Worm (Caenorhabditis elegans) whole organism, L2 larva: ENCODE data around the gene srd-36.

Experiments
- F13H6.1 ChIP-seq: sonication (generic microtip); optimal IDR thresholded peaks from 2 replicates; lab custom pipeline; 2016; ENCODE audit warnings: missing genetic modification characterization, missing compliant biosample characterization
- Y55F3AM.14 ChIP-seq: fragments of 200-800 bp; sonication (Bioruptor generic); optimal IDR thresholded peaks from 2 replicates; lab custom pipeline; 2018; ENCODE audit warnings: mild to moderate bottlenecking, missing genetic modification characterization, missing compliant biosample characterization
- aly-2 ChIP-seq: fragments of 150-350 bp; optimal IDR thresholded peaks from 2 replicates; lab custom pipeline; 2014; ENCODE audit warnings: missing biosample characterization, missing genetic modification characterization
- ama-1 ChIP-seq: fragments of 150-350 bp; optimal IDR thresholded peaks from 2 replicates; lab custom pipeline; 2018; ENCODE audit warnings: inconsistent platforms
- blmp-1 ChIP-seq: sonication (generic microtip); optimal IDR thresholded peaks from 2 replicates; lab custom pipeline; 2017; ENCODE audit warnings: missing genetic modification characterization, mild to moderate bottlenecking, missing compliant biosample characterization, antibody characterized with exemption, moderate library complexity; ENCODE audit not compliant: insufficient read depth
- ceh-82 ChIP-seq: fragments of 150-350 bp; optimal IDR thresholded peaks from 2 replicates; lab custom pipeline; 2014; ENCODE audit warnings: missing biosample characterization, missing genetic modification characterization
- crh-2 ChIP-seq: sonication (generic microtip); optimal IDR thresholded peaks from 2 replicates; lab custom pipeline; 2017; ENCODE audit warnings: missing biosample characterization, missing genetic modification characterization
- egl-27 ChIP-seq: sonication (generic microtip); optimal IDR thresholded peaks from 3 replicates; lab custom pipeline; 2017; ENCODE audit warnings: missing biosample characterization, missing genetic modification reagents, missing genetic modification characterization
- elt-3 ChIP-seq: sonication (generic microtip); optimal IDR thresholded peaks from 2 replicates; lab custom pipeline; 2017; ENCODE audit warnings: missing biosample characterization, missing genetic modification characterization
- fos-1 ChIP-seq: fragments of 150-350 bp; optimal IDR thresholded peaks from 2 replicates; lab custom pipeline; 2014; ENCODE audit warnings: missing biosample characterization, missing genetic modification characterization
- gmeb-1 ChIP-seq: fragments of 150-350 bp; optimal IDR thresholded peaks from 2 replicates; lab custom pipeline; 2014; ENCODE audit warnings: missing biosample characterization, missing genetic modification characterization
- lin-13 ChIP-seq: fragments of 150-350 bp; optimal IDR thresholded peaks from 2 replicates; lab custom pipeline; 2014; ENCODE audit warnings: missing biosample characterization, missing genetic modification reagents, missing genetic modification characterization
- lsy-2 ChIP-seq, 2 experiments: fragments of 150-350 bp in 1 of 2; sonication (generic microtip) in 1 of 2; optimal IDR thresholded peaks; 2 replicates each; lab custom pipeline; 2014 to 2017; ENCODE audit warnings: missing biosample characterization in 2 of 2, missing genetic modification characterization in 2 of 2
- mbf-1 ChIP-seq: sonication (generic microtip); optimal IDR thresholded peaks from 2 replicates; lab custom pipeline; 2017; ENCODE audit warnings: missing biosample characterization, missing genetic modification characterization
- mdl-1 ChIP-seq, 2 experiments: fragments of 150-350 bp in 1 of 2; sonication (generic microtip) in 1 of 2; optimal IDR thresholded peaks; 2 replicates each; lab custom pipeline; 2017; ENCODE audit warnings: missing biosample characterization in 2 of 2, missing genetic modification characterization in 2 of 2
- nhr-11 ChIP-seq: fragments of 150-350 bp; optimal IDR thresholded peaks from 2 replicates; lab custom pipeline; 2014; ENCODE audit warnings: missing biosample characterization, missing genetic modification characterization
- nhr-12 ChIP-seq: fragments of 150-350 bp; optimal IDR thresholded peaks from 2 replicates; lab custom pipeline; 2014; ENCODE audit warnings: missing biosample characterization, missing genetic modification characterization
- nhr-21 ChIP-seq: fragments of 150-350 bp; optimal IDR thresholded peaks from 2 replicates; lab custom pipeline; 2014; ENCODE audit warnings: missing biosample characterization, missing genetic modification characterization
- nhr-23 ChIP-seq: fragments of 150-350 bp; optimal IDR thresholded peaks from 2 replicates; lab custom pipeline; 2014; ENCODE audit warnings: missing biosample characterization, missing genetic modification reagents, missing genetic modification characterization
- nhr-237 ChIP-seq: fragments of 150-350 bp; optimal IDR thresholded peaks from 2 replicates; lab custom pipeline; 2014; ENCODE audit warnings: missing biosample characterization, missing genetic modification characterization
- nhr-25 ChIP-seq: fragments of 150-350 bp; sonication (generic microtip); optimal IDR thresholded peaks from 3 replicates; lab custom pipeline; 2014; ENCODE audit warnings: missing biosample characterization, missing genetic modification characterization
- nhr-6 ChIP-seq: fragments of 150-350 bp; optimal IDR thresholded peaks from 2 replicates; lab custom pipeline; 2014; ENCODE audit warnings: missing biosample characterization, missing genetic modification characterization
- peb-1 ChIP-seq: fragments of 150-350 bp; optimal IDR thresholded peaks from 2 replicates; lab custom pipeline; 2014; ENCODE audit warnings: missing biosample characterization, missing genetic modification characterization
- sem-4 ChIP-seq: fragments of 150-350 bp; optimal IDR thresholded peaks from 2 replicates; lab custom pipeline; 2014; ENCODE audit warnings: missing biosample characterization, missing genetic modification reagents, missing genetic modification characterization
- skn-1 ChIP-seq: sonication (generic microtip); optimal IDR thresholded peaks from 2 replicates; lab custom pipeline; 2017; ENCODE audit warnings: missing biosample characterization, missing genetic modification characterization
- sma-9 ChIP-seq, 2 experiments: fragments of 150-350 bp in 1 of 2; sonication (generic microtip) in 1 of 2; optimal IDR thresholded peaks; 2 replicates each; lab custom pipeline; 2014 to 2016; ENCODE audit warnings: missing genetic modification characterization in 2 of 2, mild to moderate bottlenecking in 1 of 2, missing biosample characterization in 1 of 2, missing compliant biosample characterization in 1 of 2, missing genetic modification reagents in 1 of 2, moderate library complexity in 1 of 2
- unc-39 ChIP-seq: fragments of 150-350 bp; optimal IDR thresholded peaks from 2 replicates; lab custom pipeline; 2014; ENCODE audit warnings: missing biosample characterization, missing genetic modification characterization
- unc-55 ChIP-seq: fragments of 150-350 bp; sonication (generic microtip); optimal IDR thresholded peaks from 3 replicates; lab custom pipeline; 2014; ENCODE audit warnings: missing biosample characterization, missing genetic modification reagents, missing genetic modification characterization
- unc-62 ChIP-seq: fragments of 150-350 bp; optimal IDR thresholded peaks from 2 replicates; lab custom pipeline; 2014; ENCODE audit warnings: missing biosample characterization, missing genetic modification reagents, missing genetic modification characterization
- zag-1 ChIP-seq: fragments of 150-350 bp; optimal IDR thresholded peaks from 2 replicates; lab custom pipeline; 2014; ENCODE audit warnings: missing biosample characterization, missing genetic modification characterization
- ztf-1 ChIP-seq: fragments of 200-800 bp; sonication (Bioruptor generic); conservative IDR thresholded peaks from 2 replicates; pipeline ENCODE4 v1.3.6; 2022; ENCODE audit warnings: missing genetic modification characterization, missing compliant biosample characterization
- ztf-4 ChIP-seq: fragments of 150-350 bp; optimal IDR thresholded peaks from 2 replicates; lab custom pipeline; 2014; ENCODE audit warnings: missing biosample characterization, missing genetic modification characterization

srd-36 gene

ce11 chrX:13291506-13291905, 3.1 kb downstream of the srd-36 start, which contains the start of gene srd-38:
Gene srd-38, plus strand, starts transcription at chrX:13291806.
- TF ChIP-seq ztf-4 (tag; lab: Kevin White, UChicago) (no peak), skn-1 (tag; lab: Kevin White, UChicago) (no peak), nhr-12 (tag; lab: Kevin White, UChicago) (no peak), mdl-1 (tag; optimal IDR thresholded peaks at IDR 0.05; lab: Kevin White, UChicago) (no peak), mbf-1 (no peak), aly-2 (tag; lab: Kevin White, UChicago) (no peak), nhr-6 (no peak), unc-39 (tag; lab: Kevin White, UChicago) (no peak), nhr-21 (tag; lab: Kevin White, UChicago) (no peak), lsy-2 (tag; optimal IDR thresholded peaks at IDR 0.05; lab: Kevin White, UChicago) (no peak), gmeb-1 (tag; lab: Kevin White, UChicago) (no peak), ceh-82 (no peak), nhr-25 (no peak), Y55F3AM.14 (GFP tag; lab: Kevin White, UChicago) (no peak), nhr-23 (tag; lab: Kevin White, UChicago) (no peak)

- TF ChIP-seq zag-1 (tag; lab: Kevin White, UChicago) = no peak
- no peak for TF ChIP-seq mbf-1
- no peak for TF ChIP-seq egl-27 (tag; lab: Kevin White, UChicago)
- TF ChIP-seq nhr-6 = no peak
- no peak for TF ChIP-seq ama-1 (lab: Kevin White, UChicago)
- TF ChIP-seq sem-4 (tag; lab: Kevin White, UChicago) = no peak
- no peak for TF ChIP-seq Y55F3AM.14 (GFP tag; lab: Kevin White, UChicago)
- TF ChIP-seq fos-1 (tag; lab: Kevin White, UChicago) = no peak
- no peak for TF ChIP-seq elt-3 (tag; lab: Kevin White, UChicago)
- no peak for TF ChIP-seq crh-2 (tag; lab: Kevin White, UChicago)
- TF ChIP-seq peb-1 (tag; lab: Kevin White, UChicago) = no peak
- TF ChIP-seq ztf-4 (tag; lab: Kevin White, UChicago) = no peak
These were observed 4.0 kb downstream of the srd-36 start, which contains the start of gene R04D3.3 for ce11 chrX:13290531-13290930. Gene R04D3.3, minus strand, starts transcription at chrX:13290631.

ce11 chrX:13288715-13289114, 5.9 kb downstream of the srd-36 start, which contains the start of gene R04D3.4:
Gene R04D3.4, minus strand, starts transcription at chrX:13288815.
- TF ChIP-seq sem-4 (tag; lab: Kevin White, UChicago) (no peak), sma-9 (GFP tag; optimal IDR thresholded peaks at IDR 0.05; lab: Kevin White, UChicago) (no peak), sma-9 (tag; optimal IDR thresholded peaks at IDR 0.05; lab: Kevin White, UChicago) (no peak), crh-2 (tag; lab: Kevin White, UChicago) (no peak), F13H6.1 (tag; lab: Kevin White, UChicago) (no peak), nhr-21 (tag; lab: Kevin White, UChicago) (no peak), nhr-237 (no peak), peb-1 (tag; lab: Kevin White, UChicago) (no peak), gmeb-1 (tag; lab: Kevin White, UChicago) (no peak), ztf-4 (tag; lab: Kevin White, UChicago) (no peak), lsy-2 (tag; optimal IDR thresholded peaks at IDR 0.05; lab: Kevin White, UChicago) (no peak), elt-3 (tag; lab: Kevin White, UChicago) (no peak), nhr-25 (no peak), nhr-11 (no peak), nhr-23 (tag; lab: Kevin White, UChicago) (no peak), blmp-1 (tag; lab: Kevin White, UChicago) (no peak), unc-62 (GFP tag; lab: Kevin White, UChicago) (no peak), unc-55 (no peak)

ce11 chrX:13286533-13286932, 8.0 kb downstream of the srd-36 start, which contains the start of gene R04D3.2:
Gene R04D3.2, minus strand, starts transcription at chrX:13286633.
- no peak for TF ChIP-seq crh-2 (tag; lab: Kevin White, UChicago)
- TF ChIP-seq, all 48 proteins: peak for 0

ce11 chrX:13284618-13285017, 10.0 kb downstream of the srd-36 start:
- TF ChIP-seq unc-39 (tag; lab: Kevin White, UChicago) (no peak), nhr-21 (tag; lab: Kevin White, UChicago) (no peak), nhr-25 (no peak)

- TF ChIP-seq ztf-1 (GFP tag; lab: Robert Waterston, UW) (no peak), unc-55 (no peak), nhr-12 (tag; lab: Kevin White, UChicago) (no peak), lin-13 (GFP tag; lab: Kevin White, UChicago) (no peak), nhr-237 (no peak)
These were observed 10.5 kb downstream of the srd-36 start, which contains the start of gene cyp-14A4 for ce11 chrX:13284091-13284490. Gene cyp-14A4, minus strand, starts transcription at chrX:13284197.
